Fruit fly (Drosophila melanogaster): Measurements from ENCODE around the gene Nuf2.
A peak's percentile ranks its signal among the peaks of the same experiment; 100 is the strongest.

Nuf2 gene

DNA sequence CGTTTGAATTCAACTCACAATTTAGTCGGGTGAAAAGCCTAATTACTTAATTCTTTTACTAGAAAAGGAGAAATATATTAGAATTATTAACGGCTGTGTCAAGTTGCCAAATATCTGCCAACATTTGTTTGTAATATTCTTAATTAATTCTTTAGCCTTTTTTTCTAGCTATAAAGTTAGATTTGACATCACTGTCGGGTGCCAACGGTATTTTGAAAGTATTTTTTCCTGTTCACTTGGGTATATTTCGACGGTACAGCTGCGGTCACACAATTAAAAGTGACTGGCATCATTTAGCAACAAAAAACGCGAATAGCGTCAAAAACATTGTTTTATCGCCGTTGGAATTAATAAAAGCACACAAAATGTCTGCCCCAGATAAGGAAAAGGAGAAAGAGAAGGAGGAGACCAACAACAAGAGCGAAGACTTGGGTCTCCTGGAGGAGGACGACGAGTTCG, 1.9 kb downstream of the Nuf2 start, which contains the start of gene Sem1 (continued):
- no peak for TF ChIP-seq Mes4 (GFP tag; optimal IDR thresholded peaks at IDR 0.05)
- TF ChIP-seq zf30C (GFP tag; optimal IDR thresholded peaks at IDR 0.05) = no peak
- no peak for TF ChIP-seq CG18476 (GFP tag; optimal IDR thresholded peaks at IDR 0.05)
- TF ChIP-seq rib (GFP tag; IDR thresholded peaks at IDR 0.05) = no peak
- peak; percentile 42 for TF ChIP-seq Myb (GFP tag; optimal IDR thresholded peaks at IDR 0.05)
- TF ChIP-seq tx (GFP tag; optimal IDR thresholded peaks at IDR 0.05) = no peak
- no peak for TF ChIP-seq dati (GFP tag; IDR thresholded peaks at IDR 0.05)
- peak; percentile 13 for TF ChIP-seq CG12391 (tag; optimal IDR thresholded peaks at IDR 0.05)
- TF ChIP-seq CG18262 (tag; optimal IDR thresholded peaks at IDR 0.05) = peak; percentile 4
- no peak for TF ChIP-seq CG14667 (GFP tag; IDR thresholded peaks at IDR 0.05)
- TF ChIP-seq CG14710 (tag; optimal IDR thresholded peaks at IDR 0.05) = peak; percentile 50
- peak; percentile 16 for TF ChIP-seq nmo (GFP tag; optimal IDR thresholded peaks at IDR 0.05)
- no peak for TF ChIP-seq maf-S (GFP tag; optimal IDR thresholded peaks at IDR 0.05)
- TF ChIP-seq BEAF-32 (GFP tag; optimal IDR thresholded peaks at IDR 0.05) = peak; percentile 7
- no peak for TF ChIP-seq Lim3 (GFP tag; IDR thresholded peaks at IDR 0.05)
- no peak for TF ChIP-seq gsb-n (tag; optimal IDR thresholded peaks at IDR 0.05)
- no peak for TF ChIP-seq dm (GFP tag; optimal IDR thresholded peaks at IDR 0.05)
- TF ChIP-seq sima (GFP tag; optimal IDR thresholded peaks at IDR 0.05) = no peak
- no peak for TF ChIP-seq zfh2 (GFP tag; optimal IDR thresholded peaks at IDR 0.05)
- no peak for TF ChIP-seq sd (tag; optimal IDR thresholded peaks at IDR 0.05)
- no peak for TF ChIP-seq Xbp1 (GFP tag; optimal IDR thresholded peaks at IDR 0.05)
- TF ChIP-seq nau (GFP tag; optimal IDR thresholded peaks at IDR 0.05) = no peak
- TF ChIP-seq CkIIα-i1 (GFP tag; IDR thresholded peaks at IDR 0.05) = no peak
- TF ChIP-seq ro (GFP tag; IDR thresholded peaks at IDR 0.05) = no peak
- TF ChIP-seq CG4360 (GFP tag; IDR thresholded peaks at IDR 0.05) = no peak
- TF ChIP-seq CG15479 (GFP tag; optimal IDR thresholded peaks at IDR 0.05) = no peak
- TF ChIP-seq stwl (tag; optimal IDR thresholded peaks at IDR 0.05) = peak; percentile 29
- no peak for TF ChIP-seq CG7556 (GFP tag; optimal IDR thresholded peaks at IDR 0.05)
- no peak for TF ChIP-seq CG10366 (GFP tag; IDR thresholded peaks at IDR 0.05)
- TF ChIP-seq toy (GFP tag; IDR thresholded peaks at IDR 0.05) = no peak
- no peak for TF ChIP-seq repo (GFP tag; optimal IDR thresholded peaks at IDR 0.05)
- no peak for TF ChIP-seq Dll (GFP tag; IDR thresholded peaks at IDR 0.05; ENCODE audit: partially characterized antibody)
- no peak for TF ChIP-seq yki (optimal IDR thresholded peaks at IDR 0.05)
- no peak for TF ChIP-seq tll (GFP tag; optimal IDR thresholded peaks at IDR 0.05)
- TF ChIP-seq Bdp1 (GFP tag; optimal IDR thresholded peaks at IDR 0.05) = no peak
- no peak for TF ChIP-seq slou (GFP tag; optimal IDR thresholded peaks at IDR 0.05)
- no peak for TF ChIP-seq CG16779 (GFP tag; IDR thresholded peaks at IDR 0.05)
- peak; percentile 11 for TF ChIP-seq CG10267 (tag; optimal IDR thresholded peaks at IDR 0.05)
- no peak for TF ChIP-seq kay (GFP tag; optimal IDR thresholded peaks at IDR 0.05)
- no peak for TF ChIP-seq disco-r (GFP tag; optimal IDR thresholded peaks at IDR 0.05)
- TF ChIP-seq CG8924 (tag; optimal IDR thresholded peaks at IDR 0.05) = peak; percentile 12
- no peak for TF ChIP-seq Hmr (GFP tag; optimal IDR thresholded peaks at IDR 0.05)
- TF ChIP-seq CG9932 (GFP tag; IDR thresholded peaks at IDR 0.05) = peak; percentile 39; the same call in 1 of the 2 replicates
- TF ChIP-seq CG7987 (GFP tag; optimal IDR thresholded peaks at IDR 0.05) = no peak
- TF ChIP-seq pita (GFP tag; optimal IDR thresholded peaks at IDR 0.05) = no peak
- TF ChIP-seq CG13296 (GFP tag; optimal IDR thresholded peaks at IDR 0.05) = no peak
- TF ChIP-seq pros (GFP tag; optimal IDR thresholded peaks at IDR 0.05) = no peak
- no peak for TF ChIP-seq Nf-YB (GFP tag; optimal IDR thresholded peaks at IDR 0.05)
- no peak for TF ChIP-seq Xrp1 (GFP tag; IDR thresholded peaks at IDR 0.05)
- TF ChIP-seq CG15696 (tag; optimal IDR thresholded peaks at IDR 0.05) = no peak
- TF ChIP-seq gfzf (GFP tag; optimal IDR thresholded peaks at IDR 0.05) = peak; percentile 86
- TF ChIP-seq CG13624 (GFP tag; optimal IDR thresholded peaks at IDR 0.05) = no peak

Data from whole organism, embryonic.